Fruit fly (Drosophila melanogaster): ENCODE measurements around the gene CG3437.

The CG3437 gene

DNA sequence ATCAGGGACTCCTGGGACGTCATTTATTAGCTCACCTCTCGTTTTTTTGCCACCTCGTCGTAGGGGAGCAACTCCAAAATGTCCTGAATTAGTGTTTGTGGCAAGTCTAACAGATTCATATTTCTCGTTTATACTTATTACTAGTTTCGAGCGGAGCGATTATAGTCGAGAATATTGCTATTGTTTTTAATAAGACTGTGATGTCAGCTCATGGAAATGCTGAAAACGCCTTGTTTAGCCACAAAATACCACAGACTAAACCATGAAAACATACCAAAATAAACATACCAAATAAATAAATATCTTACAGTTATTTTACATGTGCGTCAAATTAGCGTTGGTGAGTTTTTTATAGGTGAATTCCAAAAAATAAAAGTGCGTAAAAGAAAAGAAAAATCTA, 30.1 kb upstream of the CG3437 start, which contains the start of gene pall (continued):
- no peak for TF ChIP-seq CG15011 (GFP tag; optimal IDR thresholded peaks at IDR 0.05)
- no peak for TF ChIP-seq Dref (GFP tag; IDR thresholded peaks at IDR 0.05)
- TF ChIP-seq klu (GFP tag; IDR thresholded peaks at IDR 0.05): no peak
- TF ChIP-seq hbn (GFP tag; IDR thresholded peaks at IDR 0.05; ENCODE audit: partially characterized antibody): peak; percentile 33; the same call in 1 of the 2 replicates
- TF ChIP-seq CG6765 (GFP tag; optimal IDR thresholded peaks at IDR 0.05): no peak
- TF ChIP-seq CG10959 (GFP tag; IDR thresholded peaks at IDR 0.05): no peak
- no peak for TF ChIP-seq CG9817 (tag; optimal IDR thresholded peaks at IDR 0.05)
- TF ChIP-seq pros (GFP tag; optimal IDR thresholded peaks at IDR 0.05): no peak
- TF ChIP-seq chif (GFP tag; optimal IDR thresholded peaks at IDR 0.05): no peak
- no peak for TF ChIP-seq gcm (GFP tag; optimal IDR thresholded peaks at IDR 0.05)
- no peak for TF ChIP-seq D19B (GFP tag; optimal IDR thresholded peaks at IDR 0.05)
- TF ChIP-seq CG6689 (GFP tag; IDR thresholded peaks at IDR 0.05): no peak
- no peak for TF ChIP-seq Drgx (GFP tag; IDR thresholded peaks at IDR 0.05)
- TF ChIP-seq NK7.1 (GFP tag; optimal IDR thresholded peaks at IDR 0.05): no peak
- TF ChIP-seq dati (GFP tag; IDR thresholded peaks at IDR 0.05): no peak
- TF ChIP-seq CG10321 (GFP tag; IDR thresholded peaks at IDR 0.05): no peak
- no peak for TF ChIP-seq CG4404 (GFP tag; IDR thresholded peaks at IDR 0.05)
- TF ChIP-seq pum (GFP tag; optimal IDR thresholded peaks at IDR 0.05): no peak
- TF ChIP-seq CG2120 (GFP tag; optimal IDR thresholded peaks at IDR 0.05): no peak
- no peak for TF ChIP-seq repo (GFP tag; optimal IDR thresholded peaks at IDR 0.05)
- peak; percentile 60 for TF ChIP-seq MBD-R2 (GFP tag; IDR thresholded peaks at IDR 0.05)
- TF ChIP-seq Awh (GFP tag; IDR thresholded peaks at IDR 0.05): no peak
- TF ChIP-seq CG6654 (GFP tag; optimal IDR thresholded peaks at IDR 0.05): no peak
- TF ChIP-seq MESR4 (GFP tag; optimal IDR thresholded peaks at IDR 0.05): peak; percentile 85
- TF ChIP-seq E2f2 (GFP tag; IDR thresholded peaks at IDR 0.05): peak; percentile 57; the same call in 1 of the 2 replicates
- TF ChIP-seq CG4282 (GFP tag; optimal IDR thresholded peaks at IDR 0.05): no peak
- TF ChIP-seq Med (GFP tag): peak; percentile 68
- TF ChIP-seq da (GFP tag; optimal IDR thresholded peaks at IDR 0.05): no peak
- no peak for TF ChIP-seq Rx (GFP tag; IDR thresholded peaks at IDR 0.05)
- TF ChIP-seq CG4617 (GFP tag; optimal IDR thresholded peaks at IDR 0.05; ENCODE audit: borderline replicate concordance): peak; percentile 77
- TF ChIP-seq CG2712 (tag; optimal IDR thresholded peaks at IDR 0.05): peak; percentile 36
- no peak for TF ChIP-seq CG3838 (GFP tag; optimal IDR thresholded peaks at IDR 0.05)
- TF ChIP-seq CG8924 (tag; optimal IDR thresholded peaks at IDR 0.05): peak; percentile 38
- TF ChIP-seq chn (GFP tag; optimal IDR thresholded peaks at IDR 0.05): no peak
- no peak for TF ChIP-seq CG10274 (GFP tag; optimal IDR thresholded peaks at IDR 0.05)
- TF ChIP-seq Dfd (GFP tag; optimal IDR thresholded peaks at IDR 0.05): no peak
- TF ChIP-seq tll (GFP tag; optimal IDR thresholded peaks at IDR 0.05): no peak
- TF ChIP-seq gsb-n (tag; optimal IDR thresholded peaks at IDR 0.05): no peak
- no peak for TF ChIP-seq hkb (optimal IDR thresholded peaks at IDR 0.05)
- no peak; the same call in 1 of the 2 replicates for TF ChIP-seq hkb (GFP tag; IDR thresholded peaks at IDR 0.05)
- no peak for TF ChIP-seq mirr (GFP tag; optimal IDR thresholded peaks at IDR 0.05)
- TF ChIP-seq Kr (GFP tag; optimal IDR thresholded peaks at IDR 0.05): no peak
- no peak for TF ChIP-seq ken (GFP tag; IDR thresholded peaks at IDR 0.05)
- TF ChIP-seq CTCF (GFP tag; optimal IDR thresholded peaks at IDR 0.05): peak; percentile 63
- no peak for TF ChIP-seq sqz (GFP tag; optimal IDR thresholded peaks at IDR 0.05)
- no peak for TF ChIP-seq CG10462 (GFP tag; optimal IDR thresholded peaks at IDR 0.05)
- TF ChIP-seq kni (GFP tag; optimal IDR thresholded peaks at IDR 0.05): no peak
- no peak for TF ChIP-seq tx (GFP tag; optimal IDR thresholded peaks at IDR 0.05)
- TF ChIP-seq bbx (GFP tag; IDR thresholded peaks at IDR 0.05; ENCODE audit: partially characterized antibody): no peak; the same call in 1 of the 2 replicates
- TF ChIP-seq Tbp (GFP tag; optimal IDR thresholded peaks at IDR 0.05): no peak
- TF ChIP-seq CG3995 (GFP tag; optimal IDR thresholded peaks at IDR 0.05): no peak
- no peak for TF ChIP-seq CG7745 (tag; optimal IDR thresholded peaks at IDR 0.05)
- TF ChIP-seq Hmr (GFP tag; optimal IDR thresholded peaks at IDR 0.05): no peak
